Fruit fly (Drosophila melanogaster): ENCODE results near the gene CG7900.

Gene CG7900

DNA sequence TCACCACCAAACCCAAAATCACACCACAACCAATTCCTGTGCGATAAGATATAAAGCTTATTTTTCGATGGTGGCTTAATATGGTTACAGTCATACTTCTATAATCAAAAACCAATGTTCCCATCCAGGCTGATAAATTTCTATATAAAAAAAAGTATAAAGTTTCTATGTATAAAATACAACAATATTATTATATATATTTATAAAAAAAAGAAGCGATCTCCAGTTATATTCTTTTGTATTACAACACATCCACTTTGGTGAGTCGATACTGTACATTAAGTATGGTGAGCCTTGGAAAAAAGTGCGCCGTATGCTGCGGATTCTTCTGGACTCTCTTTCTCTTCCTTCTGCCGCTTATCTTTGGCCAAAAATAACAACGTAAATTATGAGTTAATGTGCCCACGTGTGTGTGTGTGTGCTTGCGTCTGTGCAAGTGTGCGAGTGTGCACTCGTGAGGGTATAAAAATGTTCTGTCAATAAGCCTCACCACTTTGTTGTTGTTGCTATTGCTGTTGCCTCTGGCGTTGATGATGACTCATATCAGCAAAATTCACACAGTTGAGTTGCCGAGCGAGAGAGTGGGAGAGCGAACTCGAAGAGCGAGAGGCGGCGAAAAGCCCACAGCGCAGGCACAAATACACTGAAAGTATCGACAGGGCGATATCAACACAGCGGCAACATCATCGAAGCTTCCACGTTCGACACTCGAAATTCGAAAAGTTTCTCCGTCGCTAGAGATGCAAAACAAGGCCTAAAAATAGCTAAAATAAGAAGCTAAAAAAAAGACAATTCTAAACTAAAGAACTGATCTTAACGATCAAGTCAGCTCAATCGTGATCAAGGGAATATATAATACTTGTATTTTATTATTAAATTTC lies 25.8 kb downstream of the CG7900 start:
- TF ChIP-seq CG34422 (GFP tag; IDR thresholded peaks at IDR 0.05), result peak; percentile 58; the same call in 2 of the 3 replicates
- TF ChIP-seq fd102C (GFP tag; optimal IDR thresholded peaks at IDR 0.05), result no peak
- TF ChIP-seq bab2 (GFP tag; optimal IDR thresholded peaks at IDR 0.05), result peak; percentile 14
- no peak for TF ChIP-seq Optix (GFP tag; IDR thresholded peaks at IDR 0.05)
- TF ChIP-seq CG3281 (GFP tag; optimal IDR thresholded peaks at IDR 0.05), result peak; percentile 77
- TF ChIP-seq otp (GFP tag; IDR thresholded peaks at IDR 0.05), result no peak
- TF ChIP-seq CG4360 (GFP tag; IDR thresholded peaks at IDR 0.05), result peak; percentile 88
- peak; percentile 84 for TF ChIP-seq Fer3 (tag; optimal IDR thresholded peaks at IDR 0.05)
- peak; percentile 98 for TF ChIP-seq grau (tag; optimal IDR thresholded peaks at IDR 0.05)
- TF ChIP-seq zfh1 (GFP tag; IDR thresholded peaks at IDR 0.05), result no peak; the same call in 2 of the 3 replicates
- TF ChIP-seq CG12104 (GFP tag; optimal IDR thresholded peaks at IDR 0.05), result peak; percentile 39
- TF ChIP-seq CG6765 (GFP tag; optimal IDR thresholded peaks at IDR 0.05), result no peak
- no peak for TF ChIP-seq MESR4 (GFP tag; optimal IDR thresholded peaks at IDR 0.05)
- peak; percentile 45; the same call in 2 of the 3 replicates for TF ChIP-seq CG7357 (GFP tag; IDR thresholded peaks at IDR 0.05)
- peak; percentile 0 for TF ChIP-seq yki (optimal IDR thresholded peaks at IDR 0.05)
- TF ChIP-seq Sin3A (optimal IDR thresholded peaks at IDR 0.05), result no peak
- peak; percentile 2 for TF ChIP-seq Usf (GFP tag; optimal IDR thresholded peaks at IDR 0.05)
- peak; percentile 28 for TF ChIP-seq dmrt11E (tag; optimal IDR thresholded peaks at IDR 0.05)
- peak; percentile 89 for TF ChIP-seq CG2678 (tag; optimal IDR thresholded peaks at IDR 0.05)
- TF ChIP-seq Max (GFP tag; optimal IDR thresholded peaks at IDR 0.05), result peak; percentile 22
- TF ChIP-seq CG2199 (GFP tag; IDR thresholded peaks at IDR 0.05), result peak; percentile 79
- TF ChIP-seq da (GFP tag; optimal IDR thresholded peaks at IDR 0.05), result no peak
- TF ChIP-seq CG4424 (GFP tag; optimal IDR thresholded peaks at IDR 0.05), result peak; percentile 51
- TF ChIP-seq HLH54F (GFP tag; optimal IDR thresholded peaks at IDR 0.05), result no peak
- TF ChIP-seq Poxn (GFP tag; IDR thresholded peaks at IDR 0.05), result 0 out of 2 replicates have a peak, but pooled peaks have one; percentile 48
- no peak for TF ChIP-seq gsb (GFP tag; IDR thresholded peaks at IDR 0.05)
- no peak for TF ChIP-seq Mad (GFP tag; optimal IDR thresholded peaks at IDR 0.05)
- no peak; the same call in 2 of the 3 replicates for TF ChIP-seq so (GFP tag; IDR thresholded peaks at IDR 0.05)
- TF ChIP-seq CG14667 (GFP tag; IDR thresholded peaks at IDR 0.05), result peak; percentile 51
- TF ChIP-seq MTF-1 (GFP tag; optimal IDR thresholded peaks at IDR 0.05; ENCODE audit: borderline replicate concordance), result peak; percentile 14
- no peak for TF ChIP-seq ac (GFP tag; optimal IDR thresholded peaks at IDR 0.05)
- no peak for TF ChIP-seq eve (GFP tag; optimal IDR thresholded peaks at IDR 0.05)
- no peak for TF ChIP-seq rib (GFP tag; IDR thresholded peaks at IDR 0.05)
- no peak for TF ChIP-seq CG30020 (tag; optimal IDR thresholded peaks at IDR 0.05)
- TF ChIP-seq Bgb (GFP tag; IDR thresholded peaks at IDR 0.05; ENCODE audit: partially characterized antibody), result peak; percentile 39; the same call in 1 of the 2 replicates
- peak; percentile 36 for TF ChIP-seq hbn (GFP tag; IDR thresholded peaks at IDR 0.05; ENCODE audit: partially characterized antibody)
- no peak for TF ChIP-seq chn (GFP tag; optimal IDR thresholded peaks at IDR 0.05)
- TF ChIP-seq CG9876 (GFP tag; optimal IDR thresholded peaks at IDR 0.05), result no peak
- TF ChIP-seq CG13296 (GFP tag; optimal IDR thresholded peaks at IDR 0.05), result peak; percentile 71
- TF ChIP-seq CG10209 (GFP tag; optimal IDR thresholded peaks at IDR 0.05), result peak; percentile 74
- no peak for TF ChIP-seq mam (GFP tag; optimal IDR thresholded peaks at IDR 0.05)
- peak; percentile 78 for TF ChIP-seq CG12391 (tag; optimal IDR thresholded peaks at IDR 0.05)
- no peak for TF ChIP-seq sc (optimal IDR thresholded peaks at IDR 0.05)
- TF ChIP-seq sc (GFP tag; optimal IDR thresholded peaks at IDR 0.05), result no peak
- no peak for TF ChIP-seq Bdp1 (GFP tag; optimal IDR thresholded peaks at IDR 0.05)
- TF ChIP-seq CkIIα-i1 (GFP tag; IDR thresholded peaks at IDR 0.05), result no peak
- no peak for TF ChIP-seq Gug (GFP tag; IDR thresholded peaks at IDR 0.05)
- TF ChIP-seq unc-4 (GFP tag; IDR thresholded peaks at IDR 0.05; ENCODE audit: partially characterized antibody), result peak; percentile 41; the same call in 1 of the 2 replicates
- TF ChIP-seq CG13424 (tag; optimal IDR thresholded peaks at IDR 0.05), result peak; percentile 75
- TF ChIP-seq CG18262 (tag; optimal IDR thresholded peaks at IDR 0.05), result peak; percentile 67

All from whole organism, embryonic.